Fruit fly (Drosophila melanogaster): ENCODE results near the gene Grip91.

DNA sequence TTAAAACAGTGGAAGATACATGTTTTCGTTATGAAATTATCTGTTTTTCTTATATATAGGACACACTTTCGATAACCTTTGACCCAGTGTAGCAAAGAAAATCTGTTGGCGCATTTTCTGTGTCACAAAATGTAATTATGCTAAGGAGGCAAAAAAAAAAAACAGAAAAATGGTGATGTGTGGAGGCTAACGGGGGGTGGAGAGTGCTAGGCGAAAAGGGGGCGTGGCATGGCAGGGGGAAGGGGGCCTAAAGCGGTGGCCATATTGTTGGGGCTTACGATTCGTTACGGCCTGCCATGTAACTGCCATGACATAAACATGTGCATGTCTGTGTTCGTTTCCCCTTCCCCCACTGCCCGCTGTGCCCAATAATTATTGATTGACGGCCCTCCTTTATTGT is 20.7 kb upstream of the Grip91 start:
- TF ChIP-seq EcR (GFP tag; optimal IDR thresholded peaks at IDR 0.05) (no peak), usp (GFP tag; optimal IDR thresholded peaks at IDR 0.05) (no peak), Dll (optimal IDR thresholded peaks at IDR 0.05) (no peak), CG8478 (optimal IDR thresholded peaks at IDR 0.05) (no peak), pan (optimal IDR thresholded peaks at IDR 0.05) (no peak)

All from whole organism.